Worm (Caenorhabditis elegans): ENCODE measurements around the gene ceh-99.

ceh-99 gene

ce11 chrII:12542594-12542997, 22.8 kb downstream of the ceh-99 start:
- TF ChIP-seq madf-8 (GFP tag; conservative IDR thresholded peaks at IDR 0.05), result no peak
- TF ChIP-seq madf-6 (GFP tag; IDR thresholded peaks at IDR 0.05), result peak; percentile 41
- TF ChIP-seq lin-35 (GFP tag; optimal IDR thresholded peaks at IDR 0.05), result no peak
- no peak for TF ChIP-seq lsy-27 (tag; optimal IDR thresholded peaks at IDR 0.05; ENCODE audit: borderline replicate concordance, insufficient read depth)
- peak; percentile 45 for TF ChIP-seq repo-1 (tag; optimal IDR thresholded peaks at IDR 0.05)
- TF ChIP-seq ztf-22 (GFP tag; optimal IDR thresholded peaks at IDR 0.05), result no peak
- TF ChIP-seq F10E7.11 (tag; optimal IDR thresholded peaks at IDR 0.05), result no peak
- peak; percentile 68 for TF ChIP-seq B0261.1 (tag; optimal IDR thresholded peaks at IDR 0.05)
- peak; percentile 48 for TF ChIP-seq hmg-1.2 (GFP tag; IDR thresholded peaks at IDR 0.05)
- TF ChIP-seq tbx-9 (tag; optimal IDR thresholded peaks at IDR 0.05; ENCODE audit: borderline replicate concordance), result no peak
- TF ChIP-seq ceh-40 (GFP tag; IDR thresholded peaks at IDR 0.05), result no peak
- no peak for TF ChIP-seq hsf-1 (GFP tag; IDR thresholded peaks at IDR 0.05)
- no peak for TF ChIP-seq F57C9.4 (tag; optimal IDR thresholded peaks at IDR 0.05)
- TF ChIP-seq B0336.3 (GFP tag; IDR thresholded peaks at IDR 0.05), result no peak
- no peak for TF ChIP-seq aptf-3 (GFP tag; IDR thresholded peaks at IDR 0.05)
- TF ChIP-seq lin-54 (GFP tag; optimal IDR thresholded peaks at IDR 0.05), result peak; percentile 1
- TF ChIP-seq Y53F4B.3 (GFP tag; IDR thresholded peaks at IDR 0.05), result no peak
- no peak for TF ChIP-seq hlh-12 (tag; optimal IDR thresholded peaks at IDR 0.05)
- peak; percentile 29 for TF ChIP-seq snpc-1.3 (tag; optimal IDR thresholded peaks at IDR 0.05; ENCODE audit: insufficient read depth)
- TF ChIP-seq B0019.2 (GFP tag; conservative IDR thresholded peaks at IDR 0.05), result no peak
- TF ChIP-seq F22D6.2 (tag; optimal IDR thresholded peaks at IDR 0.05), result no peak
- no peak for TF ChIP-seq ztf-6 (GFP tag; IDR thresholded peaks at IDR 0.05)
- TF ChIP-seq F57A8.1 (GFP tag; optimal IDR thresholded peaks at IDR 0.05), result peak; percentile 56
- TF ChIP-seq snpc-3.4 (tag; optimal IDR thresholded peaks at IDR 0.05), result peak; percentile 54
- TF ChIP-seq nhr-179 (tag; optimal IDR thresholded peaks at IDR 0.05), result no peak
- no peak for TF ChIP-seq ztf-3 (GFP tag; optimal IDR thresholded peaks at IDR 0.05)
- TF ChIP-seq pbrm-1 (GFP tag; IDR thresholded peaks at IDR 0.05), result no peak
- TF ChIP-seq ceh-91 (GFP tag; IDR thresholded peaks at IDR 0.05), result no peak
- TF ChIP-seq nfya-2 (GFP tag; IDR thresholded peaks at IDR 0.05), result no peak
- TF ChIP-seq snpc-4 (GFP tag; optimal IDR thresholded peaks at IDR 0.05), result peak; percentile 40
- TF ChIP-seq snpc-4 (tag; optimal IDR thresholded peaks at IDR 0.05), result peak in 1 of 4 experiments; percentile 30
- TF ChIP-seq nhr-90 (tag; optimal IDR thresholded peaks at IDR 0.05), result peak; percentile 67
- 0 out of 2 replicates have a peak, but pooled peaks have one; percentile 21 for TF ChIP-seq ekl-4 (GFP tag; IDR thresholded peaks at IDR 0.05)
- TF ChIP-seq sea-2 (GFP tag; IDR thresholded peaks at IDR 0.05), result no peak
- no peak for TF ChIP-seq madf-3 (GFP tag; IDR thresholded peaks at IDR 0.05)
- TF ChIP-seq efl-1 (GFP tag; optimal IDR thresholded peaks at IDR 0.05), result peak; percentile 21
- TF ChIP-seq ets-4 (GFP tag; optimal IDR thresholded peaks at IDR 0.05), result no peak
- TF ChIP-seq ceh-27 (GFP tag; optimal IDR thresholded peaks at IDR 0.05), result no peak
- no peak for TF ChIP-seq egrh-3 (GFP tag; IDR thresholded peaks at IDR 0.05)
- TF ChIP-seq chd-7 (tag; optimal IDR thresholded peaks at IDR 0.05), result no peak
- TF ChIP-seq attf-5 (GFP tag; optimal IDR thresholded peaks at IDR 0.05), result no peak
- TF ChIP-seq atf-7 (tag; optimal IDR thresholded peaks at IDR 0.05), result peak; percentile 20
- no peak for TF ChIP-seq F33H1.4 (GFP tag; IDR thresholded peaks at IDR 0.05)
- TF ChIP-seq ceh-58 (GFP tag; IDR thresholded peaks at IDR 0.05), result no peak
- TF ChIP-seq C06A6.2 (GFP tag; conservative IDR thresholded peaks at IDR 0.05), result no peak
- peak; percentile 34 for TF ChIP-seq mxl-1 (tag; optimal IDR thresholded peaks at IDR 0.05)
- TF ChIP-seq F49E8.2 (tag; optimal IDR thresholded peaks at IDR 0.05; ENCODE audit: insufficient read depth), result peak; percentile 11
- no peak for TF ChIP-seq mcd-1 (GFP tag; IDR thresholded peaks at IDR 0.05)
- TF ChIP-seq F39B2.1 (GFP tag; IDR thresholded peaks at IDR 0.05), result no peak
- no peak for TF ChIP-seq sdz-38 (tag; optimal IDR thresholded peaks at IDR 0.05)
